Worm (Caenorhabditis elegans): ENCODE results near the gene daf-12.

ce11 chrX:10612355-10612754 is 23.4 kb upstream of the daf-12 start:
- no peak for TF ChIP-seq nhr-237 (tag; optimal IDR thresholded peaks at IDR 0.05)
- no peak for TF ChIP-seq lin-39 (tag; optimal IDR thresholded peaks at IDR 0.05)
- TF ChIP-seq mdl-1 (tag; optimal IDR thresholded peaks at IDR 0.05), result no peak
- no peak for TF ChIP-seq nhr-12 (tag; optimal IDR thresholded peaks at IDR 0.05)
- no peak for TF ChIP-seq ama-1 (optimal IDR thresholded peaks at IDR 0.05)
- no peak for TF ChIP-seq zag-1 (tag; optimal IDR thresholded peaks at IDR 0.05)
